Worm (Caenorhabditis elegans): ENCODE data around the gene fbxb-84.

The fbxb-84 gene

DNA sequence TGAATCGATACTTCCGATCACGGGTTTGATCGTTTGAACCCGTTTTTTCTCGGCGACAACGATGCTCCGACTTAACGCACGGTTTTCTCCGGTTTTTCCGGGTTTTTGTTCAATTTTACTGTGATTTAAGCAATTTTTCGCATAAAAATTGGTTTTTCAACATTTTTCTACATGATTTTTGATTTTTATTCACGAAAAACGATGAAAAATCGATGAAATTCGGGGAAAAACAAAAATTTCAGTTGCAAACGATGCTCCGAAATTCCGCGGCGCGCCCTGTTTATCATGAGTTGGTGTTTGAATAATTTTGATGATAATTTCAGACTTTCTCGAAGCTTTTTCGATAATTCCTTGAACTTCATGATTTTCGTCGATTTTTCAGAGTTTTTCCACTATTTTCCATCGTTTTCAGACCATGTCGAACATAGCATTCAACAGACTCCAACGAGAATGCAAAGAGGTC lies 42.2 kb upstream of the fbxb-84 start, which contains the start of gene ubc-20 (continued):
- TF ChIP-seq snu-23 (GFP tag; optimal IDR thresholded peaks at IDR 0.05) (peak; percentile 48), egl-13 (tag; optimal IDR thresholded peaks at IDR 0.05) (no peak), lin-35 (GFP tag; optimal IDR thresholded peaks at IDR 0.05) (peak; percentile 17 to 61), skn-1 (tag; optimal IDR thresholded peaks at IDR 0.05) (peak; percentile 74), C16A3.4 (tag; optimal IDR thresholded peaks at IDR 0.05) (peak; percentile 22), efl-3 (GFP tag; optimal IDR thresholded peaks at IDR 0.05) (no peak), alr-1 (tag; optimal IDR thresholded peaks at IDR 0.05; ENCODE audit: borderline replicate concordance) (no peak), lin-14 (GFP tag; optimal IDR thresholded peaks at IDR 0.05) (no peak), nhr-12 (tag; optimal IDR thresholded peaks at IDR 0.05) (no peak), nhr-47 (tag; optimal IDR thresholded peaks at IDR 0.05) (peak; percentile 39), fkh-4 (tag; optimal IDR thresholded peaks at IDR 0.05; ENCODE audit: borderline replicate concordance) (no peak), ces-1 (GFP tag; optimal IDR thresholded peaks at IDR 0.05) (no peak), ceh-82 (tag; optimal IDR thresholded peaks at IDR 0.05) (no peak), egl-27 (tag; optimal IDR thresholded peaks at IDR 0.05) (no peak), mab-9 (GFP tag; IDR thresholded peaks at IDR 0.05) (no peak), ceh-63 (GFP tag; optimal IDR thresholded peaks at IDR 0.05) (no peak), ceh-8 (GFP tag; optimal IDR thresholded peaks at IDR 0.05) (no peak), efl-1 (optimal IDR thresholded peaks at IDR 0.05) (peak; percentile 12 to 39), efl-1 (GFP tag; optimal IDR thresholded peaks at IDR 0.05 in 1 of 2) (peak; percentile 20 to 34), nhr-85 (tag) (peak; percentile 75), vab-15 (tag; optimal IDR thresholded peaks at IDR 0.05) (no peak), pag-3 (tag; optimal IDR thresholded peaks at IDR 0.05; ENCODE audit: borderline replicate concordance, insufficient read depth) (no peak), tbx-2 (tag; optimal IDR thresholded peaks at IDR 0.05) (peak; percentile 22), F16B12.6 (tag; optimal IDR thresholded peaks at IDR 0.05) (no peak), nhr-90 (tag; optimal IDR thresholded peaks at IDR 0.05; ENCODE audit: poor library complexity) (no peak), dpl-1 (GFP tag; optimal IDR thresholded peaks at IDR 0.05) (peak in 2 of 3 experiments; percentile 24 to 50), aha-1 (tag; optimal IDR thresholded peaks at IDR 0.05) (no peak), blmp-1 (tag; optimal IDR thresholded peaks at IDR 0.05) (peak; percentile 12), C34B4.2 (tag; optimal IDR thresholded peaks at IDR 0.05) (no peak), nhr-28 (tag; optimal IDR thresholded peaks at IDR 0.05) (no peak), ceh-90 (tag; optimal IDR thresholded peaks at IDR 0.05) (no peak), hlh-17 (GFP tag; optimal IDR thresholded peaks at IDR 0.05; ENCODE audit: borderline replicate concordance) (no peak), pqm-1 (tag; optimal IDR thresholded peaks at IDR 0.05) (no peak), elt-2 (tag; optimal IDR thresholded peaks at IDR 0.05) (no peak), hlh-4 (tag; optimal IDR thresholded peaks at IDR 0.05) (no peak), nhr-19 (GFP tag; conservative IDR thresholded peaks at IDR 0.05) (no peak), xbp-1 (tag; optimal IDR thresholded peaks at IDR 0.05) (peak; percentile 7), swsn-7 (tag; optimal IDR thresholded peaks at IDR 0.05) (peak; percentile 3), mep-1 (tag; optimal IDR thresholded peaks at IDR 0.05) (no peak), lsy-2 (tag; optimal IDR thresholded peaks at IDR 0.05) (peak; percentile 21 to 57), elt-3 (tag; optimal IDR thresholded peaks at IDR 0.05) (no peak), Y116A8C.19 (tag; optimal IDR thresholded peaks at IDR 0.05; ENCODE audit: borderline replicate concordance) (no peak), lin-13 (GFP tag; optimal IDR thresholded peaks at IDR 0.05) (no peak), ztf-11 (tag; optimal IDR thresholded peaks at IDR 0.05) (no peak), lir-3 (tag; optimal IDR thresholded peaks at IDR 0.05; ENCODE audit: poor library complexity) (no peak), dsc-1 (tag; optimal IDR thresholded peaks at IDR 0.05) (no peak), zag-1 (tag; optimal IDR thresholded peaks at IDR 0.05) (no peak), unc-86 (tag; optimal IDR thresholded peaks at IDR 0.05) (no peak), sox-4 (tag; optimal IDR thresholded peaks at IDR 0.05) (no peak), snpc-4 (tag; optimal IDR thresholded peaks at IDR 0.05) (no peak), nhr-76 (tag; optimal IDR thresholded peaks at IDR 0.05) (no peak), unc-30 (tag; optimal IDR thresholded peaks at IDR 0.05) (no peak), aly-2 (tag; optimal IDR thresholded peaks at IDR 0.05) (no peak)
